Fruit fly (Drosophila melanogaster): ENCODE data around the gene Act5C.

Act5C gene

DNA sequence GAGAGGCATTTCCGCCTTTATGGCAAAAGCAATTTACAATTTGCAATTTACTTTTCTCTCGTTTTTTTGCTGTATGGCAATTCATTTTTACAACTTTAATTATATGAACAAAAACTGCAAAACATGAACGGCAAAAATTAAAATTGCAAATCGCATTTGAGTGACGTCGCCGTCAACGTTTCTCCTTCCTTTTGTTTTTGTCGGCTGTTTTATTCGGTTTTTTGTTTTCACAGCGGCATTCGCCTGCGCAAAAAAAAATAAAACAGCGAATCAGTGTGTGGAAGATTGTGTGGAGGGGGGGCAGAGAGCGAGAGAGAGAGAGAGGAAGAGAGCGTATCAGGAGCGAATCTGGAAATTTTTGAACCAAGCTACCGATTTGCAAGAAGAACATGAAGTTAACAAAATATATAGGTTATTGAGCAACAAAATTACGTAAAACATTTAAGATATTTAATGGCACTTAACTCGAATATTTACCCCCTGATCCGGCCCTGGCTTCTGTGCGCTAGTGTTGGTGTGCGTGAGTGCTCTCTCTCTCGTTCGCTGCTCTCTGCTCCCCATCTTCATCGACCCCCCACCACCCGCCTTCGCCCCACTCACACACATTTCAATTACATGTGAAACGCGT is 18.0 kb downstream of the Act5C start:
- TF ChIP-seq pan (optimal IDR thresholded peaks at IDR 0.05) (no peak), dl (GFP tag; optimal IDR thresholded peaks at IDR 0.05; ENCODE audit: insufficient read depth in 1 of 2, partially characterized antibody in 2 of 2) (no peak), rgr (GFP tag; optimal IDR thresholded peaks at IDR 0.05) (peak; percentile 100), fru (GFP tag; optimal IDR thresholded peaks at IDR 0.05) (peak; percentile 100), psq (GFP tag; optimal IDR thresholded peaks at IDR 0.05) (peak; percentile 100), br (GFP tag; optimal IDR thresholded peaks at IDR 0.05) (peak; percentile 99), woc (GFP tag; optimal IDR thresholded peaks at IDR 0.05) (peak; percentile 99), HLH106 (tag; optimal IDR thresholded peaks at IDR 0.05) (peak; percentile 100), tai (GFP tag; optimal IDR thresholded peaks at IDR 0.05) (peak; percentile 98), Sp1 (GFP tag; optimal IDR thresholded peaks at IDR 0.05) (peak; percentile 99), lola (GFP tag; optimal IDR thresholded peaks at IDR 0.05) (no peak), Jra (GFP tag; optimal IDR thresholded peaks at IDR 0.05) (peak; percentile 98), OdsH (GFP tag; optimal IDR thresholded peaks at IDR 0.05) (peak; percentile 99), CG9705 (GFP tag; optimal IDR thresholded peaks at IDR 0.05) (peak; percentile 99), Hnf4 (GFP tag; optimal IDR thresholded peaks at IDR 0.05) (peak; percentile 99), GATAd (GFP tag; optimal IDR thresholded peaks at IDR 0.05) (peak; percentile 98), CrebA (GFP tag; optimal IDR thresholded peaks at IDR 0.05; ENCODE audit: borderline replicate concordance) (no peak), sage (GFP tag; optimal IDR thresholded peaks at IDR 0.05) (peak; percentile 98), Rel (GFP tag; optimal IDR thresholded peaks at IDR 0.05) (peak; percentile 93), Rel (tag; optimal IDR thresholded peaks at IDR 0.05) (peak; percentile 95), foxo (GFP tag; optimal IDR thresholded peaks at IDR 0.05) (peak; percentile 92 to 100), ey (GFP tag; optimal IDR thresholded peaks at IDR 0.05) (peak; percentile 100), Hr78 (GFP tag; optimal IDR thresholded peaks at IDR 0.05) (no peak), h (GFP tag; optimal IDR thresholded peaks at IDR 0.05) (peak; percentile 100), Dfd (GFP tag; optimal IDR thresholded peaks at IDR 0.05) (peak; percentile 87), Abd-B (GFP tag; optimal IDR thresholded peaks at IDR 0.05) (no peak), Hr83 (GFP tag; optimal IDR thresholded peaks at IDR 0.05; ENCODE audit: poor library complexity, severe bottlenecking) (peak; percentile 95), dmrt93B (GFP tag; optimal IDR thresholded peaks at IDR 0.05) (peak; percentile 99), sv (GFP tag; optimal IDR thresholded peaks at IDR 0.05) (peak; percentile 98), dsf (GFP tag; optimal IDR thresholded peaks at IDR 0.05; ENCODE audit: borderline replicate concordance) (peak; percentile 95), jim (GFP tag; optimal IDR thresholded peaks at IDR 0.05) (peak; percentile 87), CG32264 (GFP tag; optimal IDR thresholded peaks at IDR 0.05) (peak; percentile 97), Dif (GFP tag; optimal IDR thresholded peaks at IDR 0.05; ENCODE audit: partially characterized antibody) (peak; percentile 54), Myc (optimal IDR thresholded peaks at IDR 0.05) (no peak), brk (GFP tag; optimal IDR thresholded peaks at IDR 0.05) (peak; percentile 95), Vsx2 (GFP tag; optimal IDR thresholded peaks at IDR 0.05; ENCODE audit: partially characterized antibody) (peak; percentile 70), usp (GFP tag; optimal IDR thresholded peaks at IDR 0.05) (no peak), N (GFP tag; optimal IDR thresholded peaks at IDR 0.05) (peak; percentile 23), Mio (GFP tag; optimal IDR thresholded peaks at IDR 0.05) (peak; percentile 92)

DNA sequence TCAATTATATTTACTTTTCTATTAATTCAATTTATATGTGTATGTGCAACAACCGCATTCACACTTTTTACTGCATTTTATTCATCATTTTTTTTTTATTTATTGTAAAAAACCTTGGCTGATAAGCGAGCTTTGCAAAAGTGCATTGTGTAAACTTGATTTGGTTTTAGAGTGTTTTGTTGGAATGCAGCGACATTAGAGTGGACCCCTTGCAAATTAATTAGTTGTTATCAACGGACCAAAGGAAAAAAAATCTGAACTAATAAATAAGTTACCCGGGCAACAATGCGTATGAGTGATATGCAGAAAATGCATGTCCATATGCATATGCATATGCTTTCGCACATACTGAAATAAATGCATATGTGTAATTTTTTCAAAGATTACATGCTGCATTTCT is 20.3 kb downstream of the Act5C start:
- TF ChIP-seq Abd-B (GFP tag; optimal IDR thresholded peaks at IDR 0.05) (no peak), GATAd (GFP tag; optimal IDR thresholded peaks at IDR 0.05) (no peak), dmrt93B (GFP tag; optimal IDR thresholded peaks at IDR 0.05) (no peak), h (GFP tag; optimal IDR thresholded peaks at IDR 0.05) (no peak), psq (GFP tag; optimal IDR thresholded peaks at IDR 0.05) (no peak), sv (GFP tag; optimal IDR thresholded peaks at IDR 0.05) (no peak), Mio (GFP tag; optimal IDR thresholded peaks at IDR 0.05) (no peak), lola (GFP tag; optimal IDR thresholded peaks at IDR 0.05) (no peak), Rel (GFP tag; optimal IDR thresholded peaks at IDR 0.05) (no peak), Rel (tag; optimal IDR thresholded peaks at IDR 0.05) (no peak), Vsx2 (GFP tag; optimal IDR thresholded peaks at IDR 0.05; ENCODE audit: partially characterized antibody) (no peak), foxo (GFP tag; optimal IDR thresholded peaks at IDR 0.05) (no peak), ey (GFP tag; optimal IDR thresholded peaks at IDR 0.05) (no peak), rgr (GFP tag; optimal IDR thresholded peaks at IDR 0.05) (no peak), pan (optimal IDR thresholded peaks at IDR 0.05) (no peak), CrebA (GFP tag; optimal IDR thresholded peaks at IDR 0.05; ENCODE audit: borderline replicate concordance) (no peak), N (GFP tag; optimal IDR thresholded peaks at IDR 0.05) (no peak), Dif (GFP tag; optimal IDR thresholded peaks at IDR 0.05; ENCODE audit: partially characterized antibody) (no peak), Sp1 (GFP tag; optimal IDR thresholded peaks at IDR 0.05) (no peak)
